Worm (Caenorhabditis elegans) whole organism, L1 larva: ENCODE data around the gene R01H2.2.

Experiments
- C16A3.4 ChIP-seq: fragments of 150-350 bp; optimal IDR thresholded peaks from 2 replicates; lab custom pipeline; 2014; ENCODE audit warnings: missing biosample characterization, missing genetic modification characterization
- C34B4.2 ChIP-seq: sonication (generic microtip); optimal IDR thresholded peaks from 2 replicates; lab custom pipeline; 2017; ENCODE audit warnings: mild to moderate bottlenecking, missing genetic modification characterization, missing compliant biosample characterization
- F16B12.6 ChIP-seq: fragments of 150-350 bp; optimal IDR thresholded peaks from 2 replicates; lab custom pipeline; 2014; ENCODE audit warnings: missing biosample characterization, missing genetic modification characterization
- Y116A8C.19 ChIP-seq: sonication (generic microtip); optimal IDR thresholded peaks from 2 replicates; lab custom pipeline; 2016; ENCODE audit warnings: missing compliant biosample characterization, missing genetic modification characterization, borderline replicate concordance
- blmp-1 ChIP-seq: fragments of 150-350 bp; optimal IDR thresholded peaks from 2 replicates; lab custom pipeline; 2014; ENCODE audit warnings: missing biosample characterization, missing genetic modification characterization
- ceh-90 ChIP-seq: sonication (generic microtip); optimal IDR thresholded peaks from 2 replicates; lab custom pipeline; 2016; ENCODE audit warnings: missing genetic modification characterization, missing compliant biosample characterization
- ces-1 ChIP-seq: fragments of 150-350 bp; optimal IDR thresholded peaks from 2 replicates; lab custom pipeline; 2014; ENCODE audit warnings: missing biosample characterization, missing genetic modification reagents, missing genetic modification characterization
- dpl-1 ChIP-seq, 3 experiments: fragments of 150-350 bp in 2 of 3; sonication (generic microtip) in 1 of 3; optimal IDR thresholded peaks; 2 replicates each; lab custom pipeline; 2014 to 2017; ENCODE audit warnings: missing biosample characterization in 3 of 3, missing genetic modification characterization in 3 of 3, missing genetic modification reagents in 3 of 3
- dsc-1 ChIP-seq: sonication (generic microtip); optimal IDR thresholded peaks from 2 replicates; lab custom pipeline; 2016; ENCODE audit warnings: mild to moderate bottlenecking, missing genetic modification characterization, missing compliant biosample characterization
- efl-1 ChIP-seq, 4 experiments: fragments of 150-350 bp; optimal IDR thresholded peaks in 3 of 4; peaks in 1 of 4; 1 replicate in 1 of 4; 2 replicates in 3 of 4; lab custom pipeline; 2014; ENCODE audit warnings: missing biosample characterization in 2 of 4, missing genetic modification characterization in 2 of 4, missing genetic modification reagents in 2 of 4
- egl-13 ChIP-seq: sonication (generic microtip); optimal IDR thresholded peaks from 2 replicates; lab custom pipeline; 2016; ENCODE audit warnings: missing genotype, missing genetic modification reagents, missing genetic modification characterization, missing compliant biosample characterization
- egl-27 ChIP-seq, 2 experiments: fragments of 150-350 bp in 1 of 2; sonication (generic microtip); optimal IDR thresholded peaks; 3 replicates each; lab custom pipeline; 2017 to 2018; ENCODE audit warnings: missing biosample characterization in 2 of 2, missing genetic modification characterization in 2 of 2, missing genetic modification reagents in 2 of 2
- elt-3 ChIP-seq, 6 experiments: fragments of 150-350 bp in 1 of 6; sonication (generic microtip); optimal IDR thresholded peaks; 2 replicates each; lab custom pipeline; 2017 to 2018; ENCODE audit warnings: missing biosample characterization in 6 of 6, missing genetic modification characterization in 6 of 6, inconsistent platforms in 1 of 6
- fkh-8 ChIP-seq: sonication (generic microtip); optimal IDR thresholded peaks from 2 replicates; lab custom pipeline; 2016; ENCODE audit warnings: mild to moderate bottlenecking, missing genetic modification characterization, missing compliant biosample characterization
- fos-1 ChIP-seq: fragments of 150-350 bp; optimal IDR thresholded peaks from 2 replicates; lab custom pipeline; 2014; ENCODE audit warnings: missing biosample characterization, missing genetic modification characterization
- grh-1 ChIP-seq: fragments of 200-800 bp; sonication (Bioruptor generic); IDR thresholded peaks from 2 replicates; pipeline ENCODE4 v1.3.6; 2022; ENCODE audit warnings: missing genetic modification reagents, missing genetic modification characterization, missing compliant biosample characterization
- irx-1 ChIP-seq: sonication (generic microtip); optimal IDR thresholded peaks from 2 replicates; lab custom pipeline; 2016; ENCODE audit warnings: missing genetic modification characterization, missing compliant biosample characterization
- lin-13 ChIP-seq: fragments of 150-350 bp; optimal IDR thresholded peaks from 2 replicates; lab custom pipeline; 2014; ENCODE audit warnings: missing biosample characterization, missing genetic modification reagents, missing genetic modification characterization
- lin-14 ChIP-seq: fragments of 200-800 bp; sonication (Bioruptor generic); optimal IDR thresholded peaks from 2 replicates; lab custom pipeline; 2018; ENCODE audit warnings: mild to moderate bottlenecking, missing genetic modification characterization, moderate library complexity, missing compliant biosample characterization
- lin-39 ChIP-seq: fragments of 150-350 bp; optimal IDR thresholded peaks from 2 replicates; lab custom pipeline; 2014; ENCODE audit warnings: missing biosample characterization, missing genetic modification reagents, missing genetic modification characterization
- mab-9 ChIP-seq: fragments of 200-800 bp; sonication (Bioruptor generic); IDR thresholded peaks from 2 replicates; pipeline ENCODE4 v1.3.6; 2022; ENCODE audit warnings: missing genetic modification reagents, missing genetic modification characterization, missing compliant biosample characterization
- mdl-1 ChIP-seq, 2 experiments: fragments of 150-350 bp; optimal IDR thresholded peaks; 2 replicates each; lab custom pipeline; 2014 to 2017; ENCODE audit warnings: missing biosample characterization in 2 of 2, missing genetic modification characterization in 2 of 2, inconsistent platforms in 1 of 2
- nhr-28 ChIP-seq: fragments of 150-350 bp; optimal IDR thresholded peaks from 2 replicates; lab custom pipeline; 2014; ENCODE audit warnings: missing biosample characterization, missing genetic modification characterization
- nhr-71 ChIP-seq: sonication (generic microtip); optimal IDR thresholded peaks from 2 replicates; lab custom pipeline; 2016; ENCODE audit warnings: mild to moderate bottlenecking, missing genetic modification characterization, moderate library complexity, missing compliant biosample characterization
- nhr-85 ChIP-seq: sonication (generic microtip); peaks from one replicate; lab custom pipeline; 2016; ENCODE audit warnings: missing genetic modification characterization, inconsistent platforms, missing compliant biosample characterization
- skn-1 ChIP-seq: fragments of 150-350 bp; optimal IDR thresholded peaks from 2 replicates; lab custom pipeline; 2014; ENCODE audit warnings: missing biosample characterization, missing genetic modification characterization
- sup-37 ChIP-seq: fragments of 200-800 bp; sonication (Bioruptor generic); optimal IDR thresholded peaks from 2 replicates; lab custom pipeline; 2018; ENCODE audit warnings: mild to moderate bottlenecking, missing genetic modification characterization, missing compliant biosample characterization
- xbp-1 ChIP-seq: sonication (generic microtip); optimal IDR thresholded peaks from 2 replicates; lab custom pipeline; 2016; ENCODE audit warnings: missing genetic modification characterization, missing compliant biosample characterization
- zag-1 ChIP-seq: fragments of 150-350 bp; optimal IDR thresholded peaks from 2 replicates; lab custom pipeline; 2014; ENCODE audit warnings: missing biosample characterization, missing genetic modification characterization
- zip-4 ChIP-seq: fragments of 200-800 bp; sonication (Bioruptor generic); optimal IDR thresholded peaks from 2 replicates; lab custom pipeline; 2018; ENCODE audit warnings: mild to moderate bottlenecking, missing genetic modification characterization, moderate library complexity, missing compliant biosample characterization
- ztf-11 ChIP-seq, 2 experiments: sonication (generic microtip); optimal IDR thresholded peaks; 2 replicates each; lab custom pipeline; 2016 to 2017; ENCODE audit warnings: missing genetic modification characterization in 2 of 2, missing biosample characterization in 1 of 2, missing compliant biosample characterization in 1 of 2

The R01H2.2 gene

ce11 chrIII:7032070-7032469 lies 24.3 kb upstream of the R01H2.2 start (continued):
- TF ChIP-seq dsc-1 (tag; lab: Kevin White, UChicago), result no peak
- no peak for TF ChIP-seq ztf-11 (tag; optimal IDR thresholded peaks at IDR 0.05; lab: Kevin White, UChicago)
- TF ChIP-seq ces-1 (GFP tag; lab: Kevin White, UChicago), result no peak
- TF ChIP-seq ceh-90 (tag; lab: Kevin White, UChicago), result no peak
- no peak for TF ChIP-seq lin-39 (tag; lab: Kevin White, UChicago)
- peak; percentile 26 for TF ChIP-seq blmp-1 (tag; lab: Kevin White, UChicago)
- TF ChIP-seq zip-4 (GFP tag; lab: Kevin White, UChicago), result no peak
- TF ChIP-seq irx-1 (tag; lab: Kevin White, UChicago), result no peak
- no peak for TF ChIP-seq sup-37 (GFP tag; lab: Kevin White, UChicago)
- TF ChIP-seq grh-1 (GFP tag; lab: Robert Waterston, UW), result 0 out of 2 replicates have a peak, but pooled peaks have one; percentile 13
- no peak for TF ChIP-seq zag-1 (tag; lab: Kevin White, UChicago)
- no peak for TF ChIP-seq fos-1 (tag; lab: Kevin White, UChicago)
- no peak for TF ChIP-seq dpl-1 (GFP tag; optimal IDR thresholded peaks at IDR 0.05; lab: Kevin White, UChicago)
- no peak for TF ChIP-seq xbp-1

ce11 chrIII:7034252-7035223 lies 21.8 kb upstream of the R01H2.2 start:
- TF ChIP-seq dpl-1 (GFP tag; optimal IDR thresholded peaks at IDR 0.05; lab: Kevin White, UChicago) (peak in 2 of 3 experiments; percentile 14 to 33), efl-1 (optimal IDR thresholded peaks at IDR 0.05; lab: Kevin White, UChicago) (peak; percentile 19 to 92), efl-1 (GFP tag; optimal IDR thresholded peaks at IDR 0.05 in 1 of 2; lab: Kevin White, UChicago) (peak; percentile 59 to 91), blmp-1 (tag; lab: Kevin White, UChicago) (peak; percentile 45), zip-4 (GFP tag; lab: Kevin White, UChicago) (no peak)

- TF ChIP-seq egl-27 (tag; optimal IDR thresholded peaks at IDR 0.05; lab: Kevin White, UChicago), result no peak
- TF ChIP-seq nhr-28, result no peak
- TF ChIP-seq, all 84 proteins: peak for 0
Measured at ce11 chrIII:7045643-7046042, 10.7 kb upstream of the R01H2.2 start, which contains the start of gene R01H2.7. R01H2.7 (minus strand) TSS chrIII:7045743.

ce11 chrIII:7060531-7061095 lies 4.3 kb downstream of the R01H2.2 start, which contains the start of gene egg-2:
egg-2 (minus strand) TSS chrIII:7060583.
- TF ChIP-seq irx-1 (tag; lab: Kevin White, UChicago) (no peak), fkh-8 (tag; lab: Kevin White, UChicago) (no peak), elt-3 (tag; optimal IDR thresholded peaks at IDR 0.05; lab: Kevin White, UChicago) (no peak), Y116A8C.19 (tag; lab: Kevin White, UChicago) (no peak), mab-9 (GFP tag; lab: Robert Waterston, UW) (no peak), fos-1 (tag; lab: Kevin White, UChicago) (no peak), F16B12.6 (no peak), dsc-1 (tag; lab: Kevin White, UChicago) (no peak), lin-13 (GFP tag; lab: Kevin White, UChicago) (no peak), egl-13 (tag; lab: Kevin White, UChicago) (no peak), xbp-1 (no peak), mdl-1 (tag; optimal IDR thresholded peaks at IDR 0.05; lab: Kevin White, UChicago) (no peak), ces-1 (GFP tag; lab: Kevin White, UChicago) (no peak), C16A3.4 (no peak), nhr-71 (tag; lab: Kevin White, UChicago) (no peak), dpl-1 (GFP tag; optimal IDR thresholded peaks at IDR 0.05; lab: Kevin White, UChicago) (no peak), lin-14 (no peak), C34B4.2 (tag; lab: Kevin White, UChicago) (no peak), nhr-85 (tag; lab: Kevin White, UChicago) (no peak), skn-1 (no peak)
